Worm (Caenorhabditis elegans) whole organism, mixed stage, embryonic: ENCODE data around the gene arv-1.

Experiments used
- M03D4.4 ChIP-seq: sonication (generic microtip); optimal IDR thresholded peaks from 2 replicates; lab custom pipeline; 2017; ENCODE audit warnings: mild to moderate bottlenecking, missing genetic modification characterization, missing compliant biosample characterization
- bed-3 ChIP-seq: fragments of 200-800 bp; sonication (Bioruptor generic); optimal IDR thresholded peaks from 3 replicates; lab custom pipeline; 2018; ENCODE audit warnings: mild to moderate bottlenecking, missing genetic modification characterization, moderate library complexity, missing compliant biosample characterization
- blmp-1 ChIP-seq: fragments of 150-350 bp; optimal IDR thresholded peaks from 2 replicates; lab custom pipeline; 2014; ENCODE audit warnings: missing biosample characterization, missing genetic modification characterization
- ceh-39 ChIP-seq: fragments of 150-350 bp; optimal IDR thresholded peaks from 2 replicates; lab custom pipeline; 2014; ENCODE audit warnings: missing biosample characterization, missing genetic modification characterization
- ceh-43 ChIP-seq: fragments of 200-800 bp; sonication (Bioruptor generic); optimal IDR thresholded peaks from 2 replicates; lab custom pipeline; 2018; ENCODE audit warnings: mild to moderate bottlenecking, missing genetic modification characterization, moderate library complexity, missing compliant biosample characterization
- ceh-83 ChIP-seq: fragments of 200-800 bp; sonication (Bioruptor generic); optimal IDR thresholded peaks from 2 replicates; lab custom pipeline; 2018; ENCODE audit warnings: mild to moderate bottlenecking, missing genetic modification characterization, missing compliant biosample characterization
- ces-1 ChIP-seq: fragments of 150-350 bp; optimal IDR thresholded peaks from 2 replicates; lab custom pipeline; 2014; ENCODE audit warnings: missing biosample characterization, missing genetic modification reagents, missing genetic modification characterization
- cnd-1 ChIP-seq: fragments of 200-800 bp; sonication (Bioruptor generic); optimal IDR thresholded peaks from 2 replicates; lab custom pipeline; 2018; ENCODE audit warnings: mild to moderate bottlenecking, missing genetic modification characterization, missing compliant biosample characterization
- drap-1 ChIP-seq: fragments of 200-800 bp; sonication (Bioruptor generic); optimal IDR thresholded peaks from 3 replicates; lab custom pipeline; 2018; ENCODE audit warnings: mild to moderate bottlenecking, missing genetic modification characterization, missing compliant biosample characterization
- elt-1 ChIP-seq: sonication (generic microtip); optimal IDR thresholded peaks from 2 replicates; lab custom pipeline; 2017; ENCODE audit warnings: missing genetic modification characterization, mild to moderate bottlenecking, missing compliant biosample characterization, antibody characterized with exemption, moderate library complexity, borderline replicate concordance; ENCODE audit not compliant: insufficient read depth
- elt-3 ChIP-seq: fragments of 150-350 bp; optimal IDR thresholded peaks from 2 replicates; lab custom pipeline; 2014; ENCODE audit warnings: missing biosample characterization, missing genetic modification characterization
- flh-1 ChIP-seq: fragments of 200-800 bp; sonication (Bioruptor generic); optimal IDR thresholded peaks from 2 replicates; lab custom pipeline; 2018; ENCODE audit warnings: mild to moderate bottlenecking, missing genetic modification characterization, moderate library complexity, missing compliant biosample characterization
- ham-2 ChIP-seq: fragments of 200-800 bp; sonication (Bioruptor generic); optimal IDR thresholded peaks from 2 replicates; lab custom pipeline; 2018; ENCODE audit warnings: mild to moderate bottlenecking, missing genetic modification characterization, missing compliant biosample characterization
- hlh-1 ChIP-seq: fragments of 150-350 bp; optimal IDR thresholded peaks from 2 replicates; lab custom pipeline; 2014; ENCODE audit warnings: missing biosample characterization, missing genetic modification reagents, missing genetic modification characterization
- lin-13 ChIP-seq: fragments of 150-350 bp; optimal IDR thresholded peaks from 2 replicates; lab custom pipeline; 2014; ENCODE audit warnings: missing biosample characterization, missing genetic modification characterization
- lin-32 ChIP-seq: fragments of 200-800 bp; sonication (Bioruptor generic); optimal IDR thresholded peaks from 2 replicates; lab custom pipeline; 2018; ENCODE audit warnings: mild to moderate bottlenecking, missing genetic modification characterization, missing compliant biosample characterization
- lsy-2 ChIP-seq: fragments of 150-350 bp; optimal IDR thresholded peaks from 2 replicates; lab custom pipeline; 2014; ENCODE audit warnings: missing biosample characterization, missing genetic modification characterization
- mab-5 ChIP-seq: fragments of 150-350 bp; optimal IDR thresholded peaks from 2 replicates; lab custom pipeline; 2014; ENCODE audit warnings: missing biosample characterization, missing genetic modification characterization
- mep-1 ChIP-seq: fragments of 150-350 bp; optimal IDR thresholded peaks from 2 replicates; lab custom pipeline; 2017; ENCODE audit warnings: missing biosample characterization, missing genetic modification reagents, missing genetic modification characterization, inconsistent platforms
- mls-2 ChIP-seq: sonication (generic microtip); optimal IDR thresholded peaks from 2 replicates; lab custom pipeline; 2016; ENCODE audit warnings: mild to moderate bottlenecking, missing genetic modification characterization, moderate library complexity, missing compliant biosample characterization
- nhr-12 ChIP-seq: fragments of 150-350 bp; optimal IDR thresholded peaks from 2 replicates; lab custom pipeline; 2014; ENCODE audit warnings: missing biosample characterization, missing genetic modification characterization
- nhr-2 ChIP-seq: fragments of 150-350 bp; optimal IDR thresholded peaks from 2 replicates; lab custom pipeline; 2014; ENCODE audit warnings: missing biosample characterization, missing genetic modification characterization
- nhr-237 ChIP-seq: fragments of 150-350 bp; optimal IDR thresholded peaks from 2 replicates; lab custom pipeline; 2014; ENCODE audit warnings: missing biosample characterization, missing genetic modification characterization
- nhr-28 ChIP-seq: fragments of 150-350 bp; optimal IDR thresholded peaks from 2 replicates; lab custom pipeline; 2014; ENCODE audit warnings: missing biosample characterization, missing genetic modification characterization
- nhr-76 ChIP-seq: sonication (generic microtip); optimal IDR thresholded peaks from 2 replicates; lab custom pipeline; 2017; ENCODE audit warnings: missing biosample characterization, missing genetic modification characterization
- pha-4 ChIP-seq: fragments of 150-350 bp; optimal IDR thresholded peaks from 2 replicates; lab custom pipeline; 2018; ENCODE audit warnings: missing biosample characterization, missing genetic modification reagents, missing genetic modification characterization
- sem-2 ChIP-seq: fragments of 200-800 bp; sonication (Bioruptor generic); optimal IDR thresholded peaks from 2 replicates; lab custom pipeline; 2018; ENCODE audit warnings: mild to moderate bottlenecking, missing genetic modification characterization, missing compliant biosample characterization
- snpc-4 ChIP-seq: fragments of 150-350 bp; optimal IDR thresholded peaks from 2 replicates; lab custom pipeline; 2014; ENCODE audit warnings: missing biosample characterization, missing genetic modification characterization
- sptf-1 ChIP-seq: sonication (generic microtip); optimal IDR thresholded peaks from 2 replicates; lab custom pipeline; 2017; ENCODE audit warnings: mild to moderate bottlenecking, missing genetic modification characterization, moderate library complexity, missing compliant biosample characterization
- tbx-8 ChIP-seq: fragments of 200-800 bp; sonication (Bioruptor generic); optimal IDR thresholded peaks from 2 replicates; lab custom pipeline; 2018; ENCODE audit warnings: mild to moderate bottlenecking, missing genetic modification characterization, moderate library complexity, missing compliant biosample characterization
- unc-120 ChIP-seq: sonication (generic microtip); optimal IDR thresholded peaks from 2 replicates; lab custom pipeline; 2017; ENCODE audit warnings: missing genetic modification characterization, missing compliant biosample characterization; ENCODE audit not compliant: poor library complexity, severe bottlenecking
- unc-39 ChIP-seq: fragments of 150-350 bp; optimal IDR thresholded peaks from 2 replicates; lab custom pipeline; 2014; ENCODE audit warnings: missing biosample characterization, missing genetic modification characterization
- unc-62 ChIP-seq: fragments of 150-350 bp; optimal IDR thresholded peaks from 2 replicates; lab custom pipeline; 2014; ENCODE audit warnings: missing biosample characterization, missing genetic modification reagents, missing genetic modification characterization
- zip-8 ChIP-seq: fragments of 150-350 bp; optimal IDR thresholded peaks from 2 replicates; lab custom pipeline; 2014; ENCODE audit warnings: missing biosample characterization, missing genetic modification characterization
- ztf-11 ChIP-seq: fragments of 150-350 bp; optimal IDR thresholded peaks from 2 replicates; lab custom pipeline; 2014; ENCODE audit warnings: missing biosample characterization, missing genetic modification characterization

arv-1 gene

ce11 chrII:10182634-10183033 lies 18.0 kb downstream of the arv-1 start, which contains the start of gene srd-1:
TSS of gene srd-1 (minus strand) at chrII:10182734.
- no peak for TF ChIP-seq ceh-39 (tag; lab: Kevin White, UChicago)
- no peak for TF ChIP-seq flh-1 (GFP tag; lab: Kevin White, UChicago)
- TF ChIP-seq hlh-1: no peak
- no peak for TF ChIP-seq unc-39 (tag; lab: Kevin White, UChicago)
- no peak for TF ChIP-seq mls-2

ce11 chrII:10174338-10174737 lies 26.3 kb downstream of the arv-1 start, which contains the start of gene F33H1.4:
TSS of gene F33H1.4 (plus strand) at chrII:10174648.
- TF ChIP-seq drap-1 (GFP tag; lab: Kevin White, UChicago): no peak
- no peak for TF ChIP-seq elt-1
- no peak for TF ChIP-seq unc-120 (tag; lab: Kevin White, UChicago)
- TF ChIP-seq pha-4: no peak
- no peak for TF ChIP-seq mep-1 (tag; lab: Kevin White, UChicago)
- TF ChIP-seq sem-2 (GFP tag; lab: Kevin White, UChicago): no peak
- TF ChIP-seq mls-2: no peak
- peak; percentile 75 for TF ChIP-seq blmp-1 (tag; lab: Kevin White, UChicago)
- no peak for TF ChIP-seq nhr-12 (tag; lab: Kevin White, UChicago)
- no peak for TF ChIP-seq M03D4.4 (tag; lab: Kevin White, UChicago)
- no peak for TF ChIP-seq ztf-11
- TF ChIP-seq nhr-76 (tag; lab: Kevin White, UChicago): no peak
- no peak for TF ChIP-seq ceh-43 (GFP tag; lab: Kevin White, UChicago)
- TF ChIP-seq lin-13 (tag; lab: Kevin White, UChicago): peak; percentile 85
- TF ChIP-seq tbx-8 (GFP tag; lab: Kevin White, UChicago): no peak
- TF ChIP-seq nhr-237: no peak
- TF ChIP-seq flh-1 (GFP tag; lab: Kevin White, UChicago): no peak
- TF ChIP-seq nhr-28: no peak
- TF ChIP-seq ceh-39 (tag; lab: Kevin White, UChicago): peak; percentile 30
- no peak for TF ChIP-seq unc-62 (GFP tag; lab: Kevin White, UChicago)
- TF ChIP-seq mab-5 (tag; lab: Kevin White, UChicago): no peak
- TF ChIP-seq sptf-1 (tag; lab: Kevin White, UChicago): no peak
- no peak for TF ChIP-seq cnd-1 (tag; lab: Kevin White, UChicago)
- no peak for TF ChIP-seq ceh-83 (GFP tag; lab: Kevin White, UChicago)
- TF ChIP-seq unc-39 (tag; lab: Kevin White, UChicago): no peak
- no peak for TF ChIP-seq bed-3 (GFP tag; lab: Kevin White, UChicago)
- TF ChIP-seq lsy-2: peak; percentile 91
- TF ChIP-seq hlh-1: peak; percentile 39
- TF ChIP-seq ces-1 (GFP tag; lab: Kevin White, UChicago): no peak
- TF ChIP-seq lin-32 (GFP tag; lab: Kevin White, UChicago): no peak
- no peak for TF ChIP-seq nhr-2 (tag; lab: Kevin White, UChicago)
- TF ChIP-seq elt-3 (tag; lab: Kevin White, UChicago): no peak
- no peak for TF ChIP-seq zip-8
- TF ChIP-seq ham-2 (GFP tag; lab: Kevin White, UChicago): no peak
- TF ChIP-seq snpc-4 (tag; lab: Kevin White, UChicago): no peak
- TF ChIP-seq, all 35 proteins: peak for 5

- TF ChIP-seq ceh-83 (GFP tag; lab: Kevin White, UChicago) (no peak), ham-2 (GFP tag; lab: Kevin White, UChicago) (no peak), unc-62 (GFP tag; lab: Kevin White, UChicago) (no peak), lin-13 (tag; lab: Kevin White, UChicago) (no peak), pha-4 (no peak), zip-8 (no peak), tbx-8 (GFP tag; lab: Kevin White, UChicago) (no peak), lsy-2 (peak; percentile 2), lin-32 (GFP tag; lab: Kevin White, UChicago) (no peak), elt-3 (tag; lab: Kevin White, UChicago) (no peak), mep-1 (tag; lab: Kevin White, UChicago) (peak; percentile 63), blmp-1 (tag; lab: Kevin White, UChicago) (no peak), ztf-11 (no peak), elt-1 (no peak), M03D4.4 (tag; lab: Kevin White, UChicago) (no peak), nhr-12 (tag; lab: Kevin White, UChicago) (no peak)
Observed at ce11 chrII:10172436-10172973, 28.1 kb downstream of the arv-1 start, which contains the start of gene wbp-11. TSS of gene wbp-11 (plus strand) at chrII:10172923.
